Worm (Caenorhabditis elegans) whole organism, mixed stage, embryonic: ENCODE results near the gene F56F11.1.

Experiments
- ces-1 ChIP-seq: fragments of 150-350 bp; optimal IDR thresholded peaks from 2 replicates; lab custom pipeline; 2014; ENCODE audit warnings: missing biosample characterization, missing genetic modification reagents, missing genetic modification characterization
- elt-1 ChIP-seq: sonication (generic microtip); optimal IDR thresholded peaks from 2 replicates; lab custom pipeline; 2017; ENCODE audit warnings: missing genetic modification characterization, mild to moderate bottlenecking, missing compliant biosample characterization, antibody characterized with exemption, moderate library complexity, borderline replicate concordance; ENCODE audit not compliant: insufficient read depth
- lsy-2 ChIP-seq: fragments of 150-350 bp; optimal IDR thresholded peaks from 2 replicates; lab custom pipeline; 2014; ENCODE audit warnings: missing biosample characterization, missing genetic modification characterization
- mep-1 ChIP-seq: fragments of 150-350 bp; optimal IDR thresholded peaks from 2 replicates; lab custom pipeline; 2017; ENCODE audit warnings: missing biosample characterization, missing genetic modification reagents, missing genetic modification characterization, inconsistent platforms
- nhr-237 ChIP-seq: fragments of 150-350 bp; optimal IDR thresholded peaks from 2 replicates; lab custom pipeline; 2014; ENCODE audit warnings: missing biosample characterization, missing genetic modification characterization
- pha-4 ChIP-seq: fragments of 150-350 bp; optimal IDR thresholded peaks from 2 replicates; lab custom pipeline; 2018; ENCODE audit warnings: missing biosample characterization, missing genetic modification reagents, missing genetic modification characterization
- snpc-4 ChIP-seq: fragments of 150-350 bp; optimal IDR thresholded peaks from 2 replicates; lab custom pipeline; 2014; ENCODE audit warnings: missing biosample characterization, missing genetic modification characterization
- unc-120 ChIP-seq: sonication (generic microtip); optimal IDR thresholded peaks from 2 replicates; lab custom pipeline; 2017; ENCODE audit warnings: missing genetic modification characterization, missing compliant biosample characterization; ENCODE audit not compliant: poor library complexity, severe bottlenecking
- unc-39 ChIP-seq: fragments of 150-350 bp; optimal IDR thresholded peaks from 2 replicates; lab custom pipeline; 2014; ENCODE audit warnings: missing biosample characterization, missing genetic modification characterization
- unc-62 ChIP-seq: fragments of 150-350 bp; optimal IDR thresholded peaks from 2 replicates; lab custom pipeline; 2014; ENCODE audit warnings: missing biosample characterization, missing genetic modification reagents, missing genetic modification characterization

DNA sequence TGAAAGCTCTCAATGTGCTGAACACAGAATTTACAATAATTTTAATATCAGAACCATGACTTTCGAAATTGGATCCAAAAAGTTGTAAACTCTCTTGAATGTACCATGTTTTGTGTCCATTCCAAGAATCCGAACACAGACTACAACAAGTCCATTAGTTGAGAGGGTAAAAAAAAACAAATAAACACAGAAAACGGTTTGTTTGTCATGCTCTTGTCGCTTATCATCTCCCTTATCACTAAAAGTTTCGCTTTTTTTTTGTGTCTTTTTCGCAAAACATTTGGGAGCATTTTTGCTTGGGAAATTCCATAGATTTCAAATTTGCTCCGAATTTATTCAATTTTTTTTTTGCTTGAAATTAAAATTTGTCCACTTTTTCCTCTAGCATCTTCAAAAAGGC, 22.0 kb upstream of the F56F11.1 start:
- TF ChIP-seq unc-39 (tag; lab: Kevin White, UChicago) (no peak), pha-4 (no peak), snpc-4 (tag; lab: Kevin White, UChicago) (no peak), ces-1 (GFP tag; lab: Kevin White, UChicago) (no peak), mep-1 (tag; lab: Kevin White, UChicago) (no peak), lsy-2 (tag; lab: Kevin White, UChicago) (no peak), unc-120 (tag; lab: Kevin White, UChicago) (no peak), unc-62 (GFP tag; lab: Kevin White, UChicago) (no peak), nhr-237 (tag; lab: Kevin White, UChicago) (no peak), elt-1 (no peak)
